Worm (Caenorhabditis elegans): ENCODE results near the gene unc-97.

ce11 chrX:5572638-5573037, 20.3 kb upstream of the unc-97 start:
- TF ChIP-seq ets-7 (tag; optimal IDR thresholded peaks at IDR 0.05), result no peak
- no peak for TF ChIP-seq ama-1 (optimal IDR thresholded peaks at IDR 0.05)
- no peak for TF ChIP-seq tbx-37 (GFP tag; conservative IDR thresholded peaks at IDR 0.05)
- no peak for TF ChIP-seq scrt-1 (GFP tag; IDR thresholded peaks at IDR 0.05)
- no peak for TF ChIP-seq flt-1 (GFP tag; IDR thresholded peaks at IDR 0.05)
- no peak for TF ChIP-seq tra-4 (tag; optimal IDR thresholded peaks at IDR 0.05)
- no peak for TF ChIP-seq pes-1 (GFP tag; IDR thresholded peaks at IDR 0.05)
- no peak for TF ChIP-seq F13C5.2 (tag; optimal IDR thresholded peaks at IDR 0.05)
